Fruit fly (Drosophila melanogaster): ENCODE measurements around the gene FoxP.

DNA sequence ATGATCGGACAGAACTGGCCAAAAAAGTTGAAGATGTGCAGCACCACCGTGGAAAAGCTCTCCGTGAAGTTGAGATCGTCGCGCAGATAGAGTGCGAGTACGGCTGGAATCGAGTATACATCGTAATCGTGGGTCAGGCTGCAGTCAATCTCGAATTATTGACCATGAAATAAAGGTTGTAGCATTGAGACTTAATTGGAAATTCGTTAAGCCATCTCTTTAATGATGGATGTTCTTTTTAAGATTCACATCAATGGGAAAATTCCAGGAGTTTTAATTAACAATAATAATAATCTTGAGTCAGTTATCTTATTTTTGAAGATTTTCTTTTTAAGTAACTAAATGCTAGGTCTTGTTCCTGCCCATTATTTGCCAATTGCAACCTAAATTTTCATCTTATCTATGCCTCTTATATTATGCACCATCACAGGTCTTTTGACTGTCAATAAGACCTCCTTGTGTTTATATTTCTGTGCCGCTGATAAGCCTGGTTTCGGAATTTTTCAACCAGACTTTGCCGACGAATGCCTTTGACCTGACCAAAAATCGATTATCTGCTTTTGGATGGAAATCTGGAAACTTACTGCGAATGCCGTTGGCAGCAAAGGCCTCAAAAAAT lies 47.5 kb downstream of the FoxP start:
- TF ChIP-seq usp (GFP tag; optimal IDR thresholded peaks at IDR 0.05) (no peak), pan (optimal IDR thresholded peaks at IDR 0.05) (no peak), fru (GFP tag; optimal IDR thresholded peaks at IDR 0.05) (no peak), psq (GFP tag; optimal IDR thresholded peaks at IDR 0.05) (no peak), dmrt93B (GFP tag; optimal IDR thresholded peaks at IDR 0.05) (no peak), CG32264 (GFP tag; optimal IDR thresholded peaks at IDR 0.05) (no peak), Vsx2 (GFP tag; optimal IDR thresholded peaks at IDR 0.05; ENCODE audit: partially characterized antibody) (no peak), Sp1 (GFP tag; optimal IDR thresholded peaks at IDR 0.05) (no peak), h (GFP tag; optimal IDR thresholded peaks at IDR 0.05) (no peak), N (GFP tag; optimal IDR thresholded peaks at IDR 0.05) (no peak)

All from whole organism, wandering third instar larva.